Fruit fly (Drosophila melanogaster) whole organism, embryonic: ENCODE measurements around the gene Wbp2.

ENCODE experiments used
- Abd-B ChIP-seq: fragments of 200-800 bp; sonication (Bioruptor generic); optimal IDR thresholded peaks from 2 replicates; lab custom pipeline; 2018; ENCODE audit warnings: missing biosample characterization, mild to moderate bottlenecking, missing genetic modification characterization, moderate library complexity
- C15 ChIP-seq: fragments of 200-800 bp; sonication (Bioruptor generic); IDR thresholded peaks from 3 replicates; pipeline ENCODE4 v1.3.6; 2022; ENCODE audit warnings: missing biosample characterization, missing genetic modification characterization
- CG14710 ChIP-seq: fragments of 200-800 bp; sonication (Bioruptor generic); optimal IDR thresholded peaks from 3 replicates; lab custom pipeline; 2019; ENCODE audit warnings: missing biosample characterization, mild to moderate bottlenecking, missing genetic modification characterization, moderate library complexity
- CG17568 ChIP-seq: fragments of 200-800 bp; sonication (Bioruptor generic); optimal IDR thresholded peaks from 2 replicates; lab custom pipeline; 2018; ENCODE audit warnings: missing biosample characterization, mild to moderate bottlenecking, missing genetic modification characterization, moderate library complexity
- CG2712 ChIP-seq: fragments of 200-800 bp; optimal IDR thresholded peaks from 3 replicates; lab custom pipeline; 2019; ENCODE audit warnings: missing biosample characterization, mild to moderate bottlenecking, missing genetic modification characterization, moderate library complexity
- CG2889 ChIP-seq: fragments of 200-800 bp; sonication (Bioruptor generic); IDR thresholded peaks from 3 replicates; pipeline ENCODE4 v1.3.6; 2022; ENCODE audit warnings: missing biosample characterization, missing genetic modification characterization
- CG30431 ChIP-seq: fragments of 200-800 bp; sonication (Bioruptor generic); optimal IDR thresholded peaks from 2 replicates; lab custom pipeline; 2017; ENCODE audit warnings: missing biosample characterization, missing genetic modification characterization
- CG4707 ChIP-seq: fragments of 200-800 bp; sonication (Bioruptor generic); optimal IDR thresholded peaks from 2 replicates; lab custom pipeline; 2018; ENCODE audit warnings: missing biosample characterization, mild to moderate bottlenecking, missing genetic modification characterization, moderate library complexity
- CG6254 ChIP-seq: fragments of 200-800 bp; sonication (Bioruptor generic); optimal IDR thresholded peaks from 3 replicates; lab custom pipeline; 2017; ENCODE audit warnings: mild to moderate bottlenecking, missing biosample characterization, missing genetic modification reagents, missing genetic modification characterization
- CG6689 ChIP-seq: fragments of 200-800 bp; sonication (Bioruptor generic); IDR thresholded peaks from 2 replicates; pipeline ENCODE4 v1.3.6; 2022; ENCODE audit warnings: missing biosample characterization, missing genetic modification characterization
- CG7556 ChIP-seq: fragments of 200-800 bp; sonication (Bioruptor generic); optimal IDR thresholded peaks from 2 replicates; lab custom pipeline; 2017; ENCODE audit warnings: missing biosample characterization, mild to moderate bottlenecking, missing genetic modification characterization
- CG7928 ChIP-seq: fragments of 200-800 bp; sonication (Bioruptor generic); optimal IDR thresholded peaks from 2 replicates; lab custom pipeline; 2017; ENCODE audit warnings: missing biosample characterization, mild to moderate bottlenecking, missing genetic modification characterization
- CG8290 ChIP-seq, 3 experiments: fragments of 200-800 bp; sonication (Bioruptor generic); optimal IDR thresholded peaks; 2 replicates each; lab custom pipeline; 2016 to 2019; ENCODE audit warnings: missing biosample characterization in 3 of 3, missing genetic modification characterization in 3 of 3, mild to moderate bottlenecking in 2 of 3, moderate library complexity in 1 of 3
- CG8924 ChIP-seq: fragments of 200-800 bp; optimal IDR thresholded peaks from 3 replicates; lab custom pipeline; 2019; ENCODE audit warnings: missing biosample characterization, mild to moderate bottlenecking, missing genetic modification characterization, moderate library complexity
- CG9797 ChIP-seq: fragments of 200-800 bp; sonication (Bioruptor generic); optimal IDR thresholded peaks from 3 replicates; lab custom pipeline; 2018; ENCODE audit warnings: missing biosample characterization, mild to moderate bottlenecking, missing genetic modification characterization
- CHES-1-like ChIP-seq: fragments of 200-800 bp; sonication (Bioruptor generic); optimal IDR thresholded peaks from 2 replicates; lab custom pipeline; 2016; ENCODE audit warnings: missing biosample characterization, missing genetic modification characterization
- CTCF ChIP-seq: fragments of 200-800 bp; sonication (Bioruptor generic); optimal IDR thresholded peaks from 2 replicates; lab custom pipeline; 2017; ENCODE audit warnings: missing biosample characterization, mild to moderate bottlenecking, missing genetic modification characterization, moderate library complexity
- CrebB ChIP-seq: fragments of 200-800 bp; sonication (Bioruptor generic); optimal IDR thresholded peaks from 3 replicates; lab custom pipeline; 2018; ENCODE audit warnings: missing biosample characterization, mild to moderate bottlenecking, missing genetic modification characterization
- Doc3 ChIP-seq: fragments of 200-800 bp; sonication (Bioruptor generic); IDR thresholded peaks from 3 replicates; pipeline ENCODE4 v1.3.6; 2022; ENCODE audit warnings: missing biosample characterization, missing genetic modification characterization; ENCODE audit not compliant: partially characterized antibody
- Fer1 ChIP-seq: fragments of 200-800 bp; sonication (Bioruptor generic); optimal IDR thresholded peaks from 2 replicates; lab custom pipeline; 2017; ENCODE audit warnings: missing biosample characterization, mild to moderate bottlenecking, missing genetic modification characterization
- HLH54F ChIP-seq: fragments of 200-800 bp; sonication (Bioruptor generic); optimal IDR thresholded peaks from 3 replicates; lab custom pipeline; 2016; ENCODE audit warnings: missing biosample characterization, missing genetic modification characterization
- Hey ChIP-seq: fragments of 200-800 bp; sonication (Bioruptor generic); optimal IDR thresholded peaks from 3 replicates; lab custom pipeline; 2018; ENCODE audit warnings: missing biosample characterization, mild to moderate bottlenecking, missing genetic modification characterization
- Lim3 ChIP-seq: fragments of 200-800 bp; sonication (Bioruptor generic); IDR thresholded peaks from 2 replicates; pipeline ENCODE4 v1.3.6; 2022; ENCODE audit warnings: missing biosample characterization, missing genetic modification characterization
- MTF-1 ChIP-seq: fragments of 200-800 bp; sonication (Bioruptor generic); optimal IDR thresholded peaks from 2 replicates; lab custom pipeline; 2018; ENCODE audit warnings: missing biosample characterization, mild to moderate bottlenecking, missing genetic modification characterization, borderline replicate concordance
- NC2α ChIP-seq: fragments of 200-800 bp; sonication (Bioruptor generic); optimal IDR thresholded peaks from 2 replicates; lab custom pipeline; 2016; ENCODE audit warnings: missing biosample characterization, missing genetic modification characterization
- Neu2 ChIP-seq: fragments of 200-800 bp; sonication (Bioruptor generic); optimal IDR thresholded peaks from 3 replicates; lab custom pipeline; 2016; ENCODE audit warnings: missing biosample characterization, missing genetic modification characterization, borderline replicate concordance
- Nf-YA ChIP-seq: fragments of 200-800 bp; sonication (Bioruptor generic); IDR thresholded peaks from 2 replicates; pipeline ENCODE4 v1.3.6; 2022; ENCODE audit warnings: missing biosample characterization, missing genetic modification characterization
- Oli ChIP-seq: fragments of 200-800 bp; sonication (Bioruptor generic); optimal IDR thresholded peaks from 2 replicates; lab custom pipeline; 2018; ENCODE audit warnings: missing biosample characterization, mild to moderate bottlenecking, missing genetic modification characterization, moderate library complexity
- Pdp1 ChIP-seq, 2 experiments: fragments of 200-800 bp; sonication (Bioruptor generic); optimal IDR thresholded peaks; 3 replicates each; lab custom pipeline; 2016; ENCODE audit warnings: missing biosample characterization in 2 of 2, missing genetic modification characterization in 2 of 2, mild to moderate bottlenecking in 1 of 2, moderate library complexity in 1 of 2
- Scr ChIP-seq: fragments of 200-800 bp; sonication (Bioruptor generic); IDR thresholded peaks from 2 replicates; pipeline ENCODE4 v1.3.6; 2022; ENCODE audit warnings: missing biosample characterization, missing genetic modification characterization; ENCODE audit not compliant: partially characterized antibody
- Stat92E ChIP-seq, 3 experiments: fragments of >200 bp in 2 of 3; fragments of 200-800 bp in 1 of 3; sonication (Bioruptor generic) in 1 of 3; optimal IDR thresholded peaks; 2 replicates each; lab custom pipeline; 2017 to 2019; ENCODE audit warnings: missing biosample characterization in 3 of 3, missing genetic modification characterization in 3 of 3, mild to moderate bottlenecking in 1 of 3, moderate library complexity in 1 of 3
- ase ChIP-seq: fragments of 200-800 bp; sonication (Bioruptor generic); IDR thresholded peaks from 3 replicates; pipeline ENCODE4 v1.3.6; 2022; ENCODE audit warnings: missing biosample characterization, missing genetic modification characterization
- az2 ChIP-seq: fragments of 200-800 bp; sonication (Bioruptor generic); optimal IDR thresholded peaks from 3 replicates; lab custom pipeline; 2016; ENCODE audit warnings: missing biosample characterization, missing genetic modification characterization
- dm ChIP-seq: fragments of 200-800 bp; sonication (Bioruptor generic); optimal IDR thresholded peaks from 3 replicates; lab custom pipeline; 2016; ENCODE audit warnings: missing biosample characterization, missing genetic modification characterization
- dmrt99B ChIP-seq: fragments of 200-800 bp; sonication (Bioruptor generic); optimal IDR thresholded peaks from 2 replicates; lab custom pipeline; 2018; ENCODE audit warnings: missing biosample characterization, mild to moderate bottlenecking, missing genetic modification characterization, moderate library complexity
- gem ChIP-seq: fragments of 200-800 bp; sonication (Bioruptor generic); optimal IDR thresholded peaks from 2 replicates; lab custom pipeline; 2019; ENCODE audit warnings: missing biosample characterization, mild to moderate bottlenecking, missing genetic modification characterization, moderate library complexity
- kay ChIP-seq: fragments of 200-800 bp; sonication (Bioruptor generic); optimal IDR thresholded peaks from 2 replicates; lab custom pipeline; 2016; ENCODE audit warnings: missing biosample characterization, missing genetic modification characterization
- maf-S ChIP-seq: fragments of 200-800 bp; sonication (Bioruptor generic); optimal IDR thresholded peaks from 2 replicates; lab custom pipeline; 2016; ENCODE audit warnings: missing biosample characterization, missing genetic modification characterization
- nerfin-2 ChIP-seq: fragments of 200-800 bp; sonication (Bioruptor generic); IDR thresholded peaks from 2 replicates; pipeline ENCODE4 v1.3.6; 2022; ENCODE audit warnings: missing biosample characterization, missing genetic modification characterization; ENCODE audit not compliant: partially characterized antibody
- nmo ChIP-seq: fragments of 200-800 bp; sonication (Bioruptor generic); optimal IDR thresholded peaks from 2 replicates; lab custom pipeline; 2018; ENCODE audit warnings: missing biosample characterization, mild to moderate bottlenecking, missing genetic modification characterization, moderate library complexity
- onecut ChIP-seq: fragments of 200-800 bp; sonication (Bioruptor generic); IDR thresholded peaks from 2 replicates; pipeline ENCODE4 v1.3.6; 2022; ENCODE audit warnings: missing biosample characterization, missing genetic modification characterization
- org-1 ChIP-seq: fragments of 200-800 bp; sonication (Bioruptor generic); optimal IDR thresholded peaks from 2 replicates; lab custom pipeline; 2017; ENCODE audit warnings: missing biosample characterization, missing genetic modification characterization
- prd ChIP-seq, 3 experiments: fragments of >200 bp in 2 of 3; fragments of 200-800 bp in 1 of 3; sonication (Bioruptor generic) in 1 of 3; optimal IDR thresholded peaks in 2 of 3; IDR thresholded peaks in 1 of 3; 2 replicates in 2 of 3; 3 replicates in 1 of 3; pipeline versions ENCODE4 v1.3.6 to Lab custom; 2017 to 2022; ENCODE audit warnings: missing biosample characterization in 1 of 3, missing genetic modification characterization in 1 of 3
- shn ChIP-seq: fragments of 200-800 bp; sonication (Bioruptor generic); optimal IDR thresholded peaks from 3 replicates; lab custom pipeline; 2016; ENCODE audit warnings: missing biosample characterization, missing genetic modification characterization
- sim ChIP-seq: fragments of 200-800 bp; sonication (Bioruptor generic); IDR thresholded peaks from 2 replicates; pipeline ENCODE4 v1.3.6; 2022; ENCODE audit warnings: missing biosample characterization, missing genetic modification characterization
- ssp ChIP-seq: fragments of 200-800 bp; sonication (Bioruptor generic); IDR thresholded peaks from 2 replicates; pipeline ENCODE4 v1.3.6; 2022; ENCODE audit warnings: missing biosample characterization, missing genetic modification characterization
- tgo ChIP-seq: fragments of 200-800 bp; sonication (Bioruptor generic); IDR thresholded peaks from 3 replicates; pipeline ENCODE4 v1.3.6; 2022; ENCODE audit warnings: missing biosample characterization, missing genetic modification characterization
- tin ChIP-seq: fragments of 200-800 bp; sonication (Bioruptor generic); optimal IDR thresholded peaks from 3 replicates; lab custom pipeline; 2016; ENCODE audit warnings: missing biosample characterization, missing genetic modification characterization

The Wbp2 gene

dm6 chr3L:12843056-12843799 lies 6.7 kb upstream of the Wbp2 start, which contains the start of gene nebu (continued):
- TF ChIP-seq CG4707 (GFP tag; lab: Kevin White, UChicago) (peak; percentile 62), Neu2 (GFP tag; lab: Kevin White, UChicago) (peak; percentile 89), CG7556 (GFP tag; lab: Kevin White, UChicago) (peak; percentile 97), Doc3 (GFP tag; lab: Robert Waterston, UW) (no peak), CHES-1-like (GFP tag; lab: Kevin White, UChicago) (peak; percentile 98), nmo (GFP tag; lab: Kevin White, UChicago) (peak; percentile 88), kay (GFP tag; lab: Kevin White, UChicago) (peak; percentile 94), tin (GFP tag; lab: Kevin White, UChicago) (peak; percentile 96), Fer1 (GFP tag; lab: Kevin White, UChicago) (peak; percentile 99), dmrt99B (tag; lab: Kevin White, UChicago) (peak; percentile 96), CG2889 (GFP tag; lab: Robert Waterston, UW) (peak; percentile 94), CG6254 (peak; percentile 85), CG9797 (GFP tag; lab: Kevin White, UChicago) (no peak), CG14710 (tag; lab: Kevin White, UChicago) (peak; percentile 78), Scr (no peak), Pdp1 (GFP tag; optimal IDR thresholded peaks at IDR 0.05; lab: Kevin White, UChicago) (peak; percentile 92 to 97), CrebB (tag; lab: Kevin White, UChicago) (peak; percentile 95), CTCF (GFP tag; lab: Kevin White, UChicago) (peak; percentile 38), CG30431 (GFP tag; lab: Kevin White, UChicago) (peak; percentile 84), C15 (peak; percentile 92), HLH54F (GFP tag; lab: Kevin White, UChicago) (peak; percentile 98), shn (GFP tag; lab: Kevin White, UChicago) (peak; percentile 93), CG8924 (tag; lab: Kevin White, UChicago) (peak; percentile 96), onecut (GFP tag; lab: Robert Waterston, UW) (peak; percentile 88), CG2712 (tag; lab: Kevin White, UChicago) (peak; percentile 92), maf-S (GFP tag; lab: Kevin White, UChicago) (peak; percentile 96), Stat92E (GFP tag; optimal IDR thresholded peaks at IDR 0.05; lab: Kevin White, UChicago) (no peak), NC2α (GFP tag; lab: Kevin White, UChicago) (peak; percentile 91), CG6689 (GFP tag; lab: Robert Waterston, UW) (peak; percentile 94; the same call in 1 of the 2 replicates), ssp (GFP tag; lab: Robert Waterston, UW) (no peak; the same call in 1 of the 2 replicates), prd (optimal IDR thresholded peaks at IDR 0.05; lab: Kevin White, UChicago) (no peak), prd (GFP tag; IDR thresholded peaks at IDR 0.05; lab: Robert Waterston, UW) (peak; percentile 97), CG17568 (GFP tag; lab: Kevin White, UChicago) (peak; percentile 92), org-1 (GFP tag; lab: Kevin White, UChicago) (peak; percentile 96), nerfin-2 (GFP tag; lab: Robert Waterston, UW) (no peak), Oli (tag; lab: Kevin White, UChicago) (peak; percentile 95), ase (GFP tag; lab: Robert Waterston, UW) (peak; percentile 94; the same call in 2 of the 3 replicates), Lim3 (peak; percentile 80; the same call in 1 of the 2 replicates), Hey (peak; percentile 83), sim (GFP tag; lab: Robert Waterston, UW) (peak; percentile 87), CG8290 (GFP tag; optimal IDR thresholded peaks at IDR 0.05; lab: Kevin White, UChicago) (peak; percentile 26), CG8290 (tag; optimal IDR thresholded peaks at IDR 0.05; lab: Kevin White, UChicago) (peak in 1 of 2 experiments; percentile 98), Nf-YA (peak; percentile 93), CG7928 (GFP tag; lab: Kevin White, UChicago) (peak; percentile 78), gem (tag; lab: Kevin White, UChicago) (peak; percentile 96), dm (peak; percentile 88), az2 (GFP tag; lab: Kevin White, UChicago) (peak; percentile 93), Abd-B (no peak), tgo (GFP tag; lab: Robert Waterston, UW) (peak; percentile 96), MTF-1 (GFP tag; lab: Kevin White, UChicago) (peak; percentile 90)
